Worm (Caenorhabditis elegans) whole organism, L4/young adult: ENCODE measurements around the gene tni-3.

Experiments used
- W03F9.2 ChIP-seq: fragments of 150-350 bp; optimal IDR thresholded peaks from 2 replicates; lab custom pipeline; 2014; ENCODE audit warnings: missing biosample characterization, missing genetic modification characterization
- dao-5 ChIP-seq: sonication (generic microtip); optimal IDR thresholded peaks from 2 replicates; lab custom pipeline; 2016; ENCODE audit warnings: missing genotype, missing genetic modification characterization, moderate library complexity, missing compliant biosample characterization
- him-1 ChIP-seq: sonication (generic microtip); optimal IDR thresholded peaks from 2 replicates; lab custom pipeline; 2016; ENCODE audit warnings: missing genotype, missing genetic modification reagents, missing genetic modification characterization, missing compliant biosample characterization

tni-3 gene

DNA sequence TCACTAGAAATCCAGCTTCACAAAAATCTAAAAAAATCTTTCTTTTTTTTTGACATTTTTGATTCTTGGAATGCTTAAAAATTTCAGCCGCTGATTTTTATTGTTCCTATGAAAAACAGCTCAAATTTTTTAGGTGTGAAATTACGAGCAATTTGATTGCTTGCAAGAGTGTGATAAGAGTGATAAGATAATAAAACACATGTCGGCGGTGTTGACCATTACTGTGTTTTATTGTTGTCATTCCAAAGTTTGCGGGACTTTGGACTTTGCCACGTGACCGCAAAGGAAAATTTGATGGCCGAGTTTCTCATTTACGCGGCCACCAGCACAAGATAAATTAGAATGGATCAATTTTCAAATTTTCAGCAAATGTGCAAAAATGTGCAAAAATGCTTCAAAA lies 18.2 kb downstream of the tni-3 start:
- no peak for TF ChIP-seq dao-5 (tag; lab: Kevin White, UChicago)
- no peak for TF ChIP-seq him-1 (tag; lab: Kevin White, UChicago)
- TF ChIP-seq W03F9.2 (tag; lab: Kevin White, UChicago): no peak

DNA sequence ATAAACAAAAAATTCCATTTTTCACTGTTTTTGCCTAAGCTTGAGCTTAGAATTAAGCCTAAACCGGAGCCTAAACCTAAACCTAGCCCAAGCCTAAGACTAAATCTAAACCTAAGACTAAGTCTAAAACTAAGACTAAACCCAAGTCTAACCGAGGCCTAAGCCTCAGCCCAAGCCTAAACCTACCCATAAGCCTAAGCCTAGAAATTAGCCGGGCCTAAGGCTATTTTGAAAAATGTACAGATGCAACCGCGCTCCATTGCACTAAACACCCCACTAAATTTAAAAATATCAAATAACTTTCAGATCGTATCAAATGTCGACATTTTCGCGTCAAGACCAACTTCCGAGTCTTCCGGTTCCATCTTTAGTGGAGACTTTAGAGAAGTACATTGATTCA lies 19.7 kb downstream of the tni-3 start, which contains the start of gene T20B3.1:
Gene T20B3.1, plus strand, starts transcription at position 301 of the 400 bp plus-strand sequence.
- TF ChIP-seq dao-5 (tag; lab: Kevin White, UChicago) (no peak), him-1 (tag; lab: Kevin White, UChicago) (no peak), W03F9.2 (tag; lab: Kevin White, UChicago) (no peak)

DNA sequence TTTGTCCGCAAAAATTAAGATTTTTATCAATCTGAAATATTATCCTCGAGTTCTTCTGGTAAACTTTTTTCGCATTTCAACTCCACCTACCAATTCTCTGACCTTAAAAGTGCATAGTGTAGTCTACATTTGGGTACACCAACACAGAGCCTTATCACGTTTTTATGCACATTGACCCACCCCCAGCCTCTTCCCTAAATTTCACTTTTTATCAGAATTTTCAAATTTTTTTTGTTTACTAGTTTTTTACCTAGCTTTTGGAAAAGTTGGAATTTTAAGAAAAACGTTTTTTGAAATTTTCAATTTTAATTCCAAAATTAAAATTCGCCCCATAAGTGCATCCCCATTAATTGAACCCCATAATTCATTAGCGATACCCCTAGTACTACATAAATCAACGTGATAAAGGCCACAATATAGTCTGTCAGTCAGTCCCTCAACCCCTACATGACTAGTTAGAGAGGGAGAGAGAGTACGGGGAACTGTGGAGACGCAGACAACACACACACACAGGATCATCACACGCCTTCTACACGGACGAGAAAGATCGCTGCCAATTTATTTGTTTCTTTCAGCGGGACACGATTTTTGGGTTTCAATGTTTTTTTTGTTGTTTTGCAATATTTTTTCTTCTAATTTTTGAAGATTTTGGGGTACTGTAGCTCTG lies 20.3 kb downstream of the tni-3 start:
- TF ChIP-seq him-1 (tag; lab: Kevin White, UChicago) (no peak), W03F9.2 (tag; lab: Kevin White, UChicago) (no peak), dao-5 (tag; lab: Kevin White, UChicago) (no peak)

ce11 chrV:16812371-16812770 lies 22.6 kb downstream of the tni-3 start:
- no peak for TF ChIP-seq him-1 (tag; lab: Kevin White, UChicago)
- no peak for TF ChIP-seq dao-5 (tag; lab: Kevin White, UChicago)

DNA sequence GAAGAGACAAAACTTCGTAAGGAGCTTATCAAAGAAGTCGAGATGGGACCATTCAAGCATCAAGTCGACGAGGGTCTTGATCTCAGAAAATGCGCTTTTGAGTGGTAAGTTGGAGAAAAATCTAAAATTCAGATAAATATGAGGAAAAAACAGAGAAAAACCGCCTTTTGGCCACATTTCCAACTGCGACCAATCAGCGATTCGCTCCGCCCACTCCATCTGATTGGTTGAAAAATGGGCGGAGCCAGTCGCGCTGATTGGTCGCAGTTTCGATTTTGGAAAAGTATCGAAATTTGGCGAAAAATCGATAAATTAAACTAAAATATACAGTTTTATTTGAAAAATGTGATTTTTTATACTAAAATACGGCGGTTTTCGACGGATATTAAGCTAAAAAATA lies 23.1 kb downstream of the tni-3 start:
- TF ChIP-seq dao-5 (tag; lab: Kevin White, UChicago) (no peak), W03F9.2 (tag; lab: Kevin White, UChicago) (no peak), him-1 (tag; lab: Kevin White, UChicago) (no peak)

- TF ChIP-seq dao-5 (tag; lab: Kevin White, UChicago) (no peak), him-1 (tag; lab: Kevin White, UChicago) (no peak), W03F9.2 (tag; lab: Kevin White, UChicago) (no peak)
Measured at ce11 chrV:16808168-16808567, 26.8 kb downstream of the tni-3 start.

- TF ChIP-seq him-1 (tag; lab: Kevin White, UChicago): no peak
- TF ChIP-seq dao-5 (tag; lab: Kevin White, UChicago): no peak
- no peak for TF ChIP-seq W03F9.2 (tag; lab: Kevin White, UChicago)
Measured at ce11 chrV:16804795-16805194, 30.1 kb downstream of the tni-3 start.

- no peak for TF ChIP-seq dao-5 (tag; lab: Kevin White, UChicago)
- TF ChIP-seq W03F9.2 (tag; lab: Kevin White, UChicago): no peak
- no peak for TF ChIP-seq him-1 (tag; lab: Kevin White, UChicago)
Measured at ce11 chrV:16802572-16802971, 32.4 kb downstream of the tni-3 start, which contains the start of gene cand-1. TSS of gene cand-1 (plus strand) at chrV:16802872.

- no peak for TF ChIP-seq W03F9.2 (tag; lab: Kevin White, UChicago)
- no peak for TF ChIP-seq him-1 (tag; lab: Kevin White, UChicago)
- TF ChIP-seq dao-5 (tag; lab: Kevin White, UChicago): no peak
Measured at ce11 chrV:16800484-16800883, 34.4 kb downstream of the tni-3 start.

DNA sequence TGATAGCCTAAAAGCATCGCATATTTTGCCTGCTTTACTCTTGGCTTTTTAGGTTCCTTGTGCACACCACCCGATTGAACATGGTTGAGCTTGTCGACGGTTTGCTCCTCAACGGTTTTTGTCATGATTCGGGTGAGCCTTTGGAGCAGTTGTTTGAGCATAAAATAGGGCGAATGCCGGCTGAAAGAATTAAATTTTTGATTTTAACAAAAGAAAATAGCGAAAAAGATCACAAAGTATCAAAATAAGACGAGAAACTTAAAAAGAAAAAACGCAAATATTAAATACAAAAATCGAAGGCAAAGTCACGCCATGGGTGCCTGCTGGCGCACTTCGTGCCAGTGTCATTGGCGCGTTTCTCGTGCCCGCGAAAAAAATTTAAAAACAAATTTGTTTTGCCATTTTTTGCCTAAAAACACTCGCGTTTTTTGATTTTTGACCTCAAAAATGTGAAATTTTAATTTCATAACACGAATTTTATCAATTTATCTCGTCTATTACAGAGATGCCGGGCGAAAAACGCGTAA lies 40.0 kb downstream of the tni-3 start, which contains the start of the genes ctps-1 and pus-1:
Gene ctps-1, plus strand, starts transcription at position 51 of the 527 bp plus-strand sequence.
Gene pus-1, minus strand, starts transcription at position 125 of the 527 bp plus-strand sequence.
- no peak for TF ChIP-seq dao-5 (tag; lab: Kevin White, UChicago)
- TF ChIP-seq W03F9.2 (tag; lab: Kevin White, UChicago): peak; percentile 59

DNA sequence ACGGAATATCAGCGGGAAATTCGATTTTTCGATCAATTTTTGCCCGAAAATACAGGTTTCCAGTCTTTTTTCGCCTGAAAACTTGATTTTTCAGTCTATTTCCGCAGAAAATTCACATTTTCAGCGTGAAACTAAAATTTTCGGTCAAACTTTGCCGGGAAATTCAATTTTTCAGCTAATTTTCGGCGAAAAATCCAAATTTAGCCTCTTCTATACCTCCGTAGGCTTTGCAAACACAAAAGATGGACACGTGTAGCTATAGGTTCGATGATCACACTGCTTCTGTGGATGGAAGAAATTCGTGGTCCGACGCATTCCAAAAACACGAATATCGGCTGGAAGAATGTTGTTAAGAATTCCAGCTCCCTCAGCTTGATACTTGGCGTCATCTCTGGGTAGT lies 40.8 kb downstream of the tni-3 start:
- TF ChIP-seq dao-5 (tag; lab: Kevin White, UChicago): no peak
- TF ChIP-seq him-1 (tag; lab: Kevin White, UChicago): no peak
- no peak for TF ChIP-seq W03F9.2 (tag; lab: Kevin White, UChicago)

- TF ChIP-seq W03F9.2 (tag; lab: Kevin White, UChicago) (no peak), dao-5 (tag; lab: Kevin White, UChicago) (no peak), him-1 (tag; lab: Kevin White, UChicago) (no peak)
Measured at ce11 chrV:16793312-16793711, 41.6 kb downstream of the tni-3 start.

DNA sequence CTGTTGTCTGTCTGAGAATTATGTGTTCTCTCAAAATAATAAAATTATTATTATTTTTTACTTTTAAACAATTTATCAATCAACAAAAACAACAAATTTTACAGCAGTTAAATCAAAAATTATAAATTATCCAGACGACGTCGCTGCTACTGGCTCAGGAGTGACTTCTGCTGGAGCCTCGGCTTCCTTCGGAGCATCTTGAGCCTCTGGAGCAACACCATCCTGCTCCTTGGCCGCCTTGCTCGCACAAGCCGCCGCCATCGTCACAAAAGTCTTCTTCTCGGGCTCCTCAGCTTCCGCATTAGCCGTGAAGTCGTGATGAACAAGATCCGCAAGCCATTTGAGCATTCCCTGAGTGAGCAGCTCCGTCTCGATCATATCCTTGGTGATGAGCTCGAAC lies 42.2 kb downstream of the tni-3 start:
- TF ChIP-seq dao-5 (tag; lab: Kevin White, UChicago): no peak
- no peak for TF ChIP-seq W03F9.2 (tag; lab: Kevin White, UChicago)
- TF ChIP-seq him-1 (tag; lab: Kevin White, UChicago): no peak

DNA sequence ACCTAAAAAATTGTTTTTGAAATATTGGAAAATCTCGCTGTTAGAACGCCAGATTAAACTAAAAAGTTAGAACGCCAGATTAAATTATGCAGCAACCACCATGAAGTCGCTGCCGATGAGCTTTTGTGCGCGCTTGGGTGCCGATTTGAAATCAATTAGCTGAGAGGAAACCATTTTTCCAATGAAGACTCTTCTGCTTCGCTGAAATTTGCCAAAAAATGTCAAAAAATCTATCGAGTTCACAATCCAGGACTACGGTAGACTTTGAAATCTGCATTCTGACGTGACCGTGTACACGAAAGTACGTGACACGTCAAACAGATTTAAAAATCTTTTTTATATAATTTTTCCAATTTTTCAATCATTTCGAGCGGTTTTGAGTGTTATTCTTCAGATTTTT lies 46.0 kb downstream of the tni-3 start, which contains the start of gene immt-2:
Gene immt-2, plus strand, starts transcription at position 301 of the 400 bp plus-strand sequence.
- no peak for TF ChIP-seq W03F9.2 (tag; lab: Kevin White, UChicago)
- TF ChIP-seq him-1 (tag; lab: Kevin White, UChicago): no peak
- no peak for TF ChIP-seq dao-5 (tag; lab: Kevin White, UChicago)
